Worm (Caenorhabditis elegans) whole organism, mixed stage, embryonic: ENCODE results near the gene H08J19.1.

Experiments used
- ces-1 ChIP-seq: fragments of 150-350 bp; optimal IDR thresholded peaks from 2 replicates; lab custom pipeline; 2014; ENCODE audit warnings: missing biosample characterization, missing genetic modification reagents, missing genetic modification characterization
- lsy-2 ChIP-seq: fragments of 150-350 bp; optimal IDR thresholded peaks from 2 replicates; lab custom pipeline; 2014; ENCODE audit warnings: missing biosample characterization, missing genetic modification characterization
- snpc-4 ChIP-seq: fragments of 150-350 bp; optimal IDR thresholded peaks from 2 replicates; lab custom pipeline; 2014; ENCODE audit warnings: missing biosample characterization, missing genetic modification characterization

- TF ChIP-seq lsy-2, result no peak
- TF ChIP-seq ces-1 (GFP tag; lab: Kevin White, UChicago), result no peak
- TF ChIP-seq snpc-4 (tag; lab: Kevin White, UChicago), result no peak
These were observed 1.4 kb upstream of the H08J19.1 start for ce11 chrX:15641380-15641779.
